Fruit fly (Drosophila melanogaster) whole organism, prepupa: ENCODE measurements around the gene ncd.
A peak's percentile ranks its signal among the peaks of the same experiment; 100 is the strongest.

Experiments used
- CG11294 ChIP-seq: fragments of 200-800 bp; sonication (Bioruptor generic); IDR thresholded peaks from 2 replicates; pipeline ENCODE4 v1.3.6; 2022; ENCODE audit warnings: missing biosample characterization, missing genetic modification characterization
- CG11902 ChIP-seq: fragments of 200-800 bp; sonication (Bioruptor generic); optimal IDR thresholded peaks from 3 replicates; lab custom pipeline; 2016; ENCODE audit warnings: missing biosample characterization, missing genetic modification characterization
- CG1621 ChIP-seq: fragments of 200-800 bp; sonication (Bioruptor generic); optimal IDR thresholded peaks from 3 replicates; lab custom pipeline; 2018; ENCODE audit warnings: missing biosample characterization, mild to moderate bottlenecking, missing genetic modification characterization
- CG3032 ChIP-seq: fragments of 200-800 bp; optimal IDR thresholded peaks from 2 replicates; lab custom pipeline; 2019; ENCODE audit warnings: missing biosample characterization, mild to moderate bottlenecking, missing genetic modification characterization, moderate library complexity
- CG7368 ChIP-seq: fragments of 200-800 bp; sonication (Bioruptor generic); optimal IDR thresholded peaks from 3 replicates; lab custom pipeline; 2016; ENCODE audit warnings: missing biosample characterization, missing genetic modification characterization
- Eip75B ChIP-seq: fragments of 200-800 bp; sonication (Bioruptor generic); optimal IDR thresholded peaks from 3 replicates; lab custom pipeline; 2016; ENCODE audit warnings: missing biosample characterization, missing genetic modification characterization
- Smox ChIP-seq: fragments of 200-800 bp; sonication (Bioruptor generic); optimal IDR thresholded peaks from 3 replicates; lab custom pipeline; 2016; ENCODE audit warnings: missing biosample characterization, missing genetic modification characterization
- cyc ChIP-seq: fragments of 200-800 bp; sonication (Bioruptor generic); optimal IDR thresholded peaks from 3 replicates; lab custom pipeline; 2016; ENCODE audit warnings: missing biosample characterization, missing genetic modification characterization
- pdm3 ChIP-seq: fragments of 200-800 bp; sonication (Bioruptor generic); optimal IDR thresholded peaks from 3 replicates; lab custom pipeline; 2016; ENCODE audit warnings: missing biosample characterization, missing genetic modification characterization
- topi ChIP-seq: fragments of 200-800 bp; sonication (Bioruptor generic); optimal IDR thresholded peaks from 3 replicates; lab custom pipeline; 2016; ENCODE audit warnings: missing biosample characterization, missing genetic modification characterization

dm6 chr3R:29834759-29835709, 28.1 kb upstream of the ncd start, which contains the start of gene Atg16:
- no peak for TF ChIP-seq Smox (GFP tag; lab: Kevin White, UChicago)
- peak; percentile 30 for TF ChIP-seq CG1621
- TF ChIP-seq Eip75B (GFP tag; lab: Kevin White, UChicago), result no peak
- TF ChIP-seq cyc, result no peak
- TF ChIP-seq CG3032 (tag; lab: Kevin White, UChicago), result no peak
- TF ChIP-seq CG11902, result no peak
- TF ChIP-seq CG11294 (GFP tag; lab: Robert Waterston, UW), result no peak
- no peak for TF ChIP-seq pdm3 (GFP tag; lab: Kevin White, UChicago)
- no peak for TF ChIP-seq topi
- TF ChIP-seq CG7368, result no peak
